Worm (Caenorhabditis elegans): ENCODE results near the gene W03H9.1.

DNA sequence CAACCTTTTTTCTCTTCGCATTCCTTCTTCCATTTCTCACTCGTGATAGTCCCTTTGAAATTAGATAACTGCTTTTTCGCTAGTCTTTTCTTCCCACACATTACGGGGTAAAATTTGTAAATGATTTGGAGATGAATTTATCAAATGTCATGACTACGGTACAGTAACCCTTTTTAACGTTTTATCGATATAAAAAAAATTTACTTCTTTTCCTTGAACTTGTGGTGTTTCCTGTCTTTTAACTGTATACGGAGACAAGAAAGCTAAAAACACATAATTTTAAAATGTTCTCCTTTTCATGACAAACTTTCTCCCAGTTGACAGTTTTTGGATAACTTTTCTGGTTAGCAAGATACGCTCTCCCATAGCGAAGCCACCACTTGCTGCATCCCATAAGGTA, at the start of gene W03H9.1:
- TF ChIP-seq isw-1 (GFP tag; IDR thresholded peaks at IDR 0.05) = no peak
- no peak for TF ChIP-seq ceh-90 (tag; optimal IDR thresholded peaks at IDR 0.05)
- TF ChIP-seq nhr-12 (tag; optimal IDR thresholded peaks at IDR 0.05) = no peak
- TF ChIP-seq lin-35 (GFP tag; optimal IDR thresholded peaks at IDR 0.05) = no peak
- no peak for TF ChIP-seq ets-5 (GFP tag; IDR thresholded peaks at IDR 0.05)
- TF ChIP-seq mep-1 (tag; optimal IDR thresholded peaks at IDR 0.05) = no peak
- no peak for TF ChIP-seq ama-1 (optimal IDR thresholded peaks at IDR 0.05)
- no peak for TF ChIP-seq jun-1 (tag; optimal IDR thresholded peaks at IDR 0.05)
- no peak for TF ChIP-seq F16B12.6 (tag; optimal IDR thresholded peaks at IDR 0.05)
- TF ChIP-seq blmp-1 (tag; optimal IDR thresholded peaks at IDR 0.05) = no peak
